Fruit fly (Drosophila melanogaster) whole organism, larva: ENCODE measurements around the gene CG9515.
A peak's percentile ranks its signal among the peaks of the same experiment; 100 is the strongest.

Source experiments
- noc ChIP-seq: fragments of 200-800 bp; sonication (Bioruptor generic); optimal IDR thresholded peaks from 3 replicates; lab custom pipeline; 2019; ENCODE audit warnings: missing biosample characterization, mild to moderate bottlenecking, missing genetic modification characterization, moderate library complexity

The CG9515 gene

dm6 chr2L:8943110-8943509, at the start of gene CG9515:
Gene CG9515 (minus strand): TSS chr2L:8943257.
- no peak for TF ChIP-seq noc (tag; lab: Kevin White, UChicago)

dm6 chr2L:8991583-8991982, 48.5 kb upstream of the CG9515 start, which contains the start of gene CG9555:
Gene CG9555 (plus strand): TSS chr2L:8991735.
- TF ChIP-seq noc (tag; lab: Kevin White, UChicago), result no peak

dm6 chr2L:8989037-8989591, 46.1 kb upstream of the CG9515 start, which contains the start of gene rost:
Gene rost (minus strand): TSS chr2L:8989539.
- TF ChIP-seq noc (tag; lab: Kevin White, UChicago), result peak; percentile 68

dm6 chr2L:8987251-8987937, 44.3 kb upstream of the CG9515 start:
- peak; percentile 96 for TF ChIP-seq noc (tag; lab: Kevin White, UChicago)

- TF ChIP-seq noc (tag; lab: Kevin White, UChicago), result peak; percentile 86
Observed at dm6 chr2L:8984614-8985318, 41.7 kb upstream of the CG9515 start, which contains the start of gene CG13101. Gene CG13101 (minus strand): TSS chr2L:8984872.

dm6 chr2L:8982584-8983302, 39.7 kb upstream of the CG9515 start:
- no peak for TF ChIP-seq noc (tag; lab: Kevin White, UChicago)

dm6 chr2L:8980359-8980758, 37.3 kb upstream of the CG9515 start, which contains the start of gene CG18662:
Gene CG18662 (plus strand): TSS chr2L:8980659.
- TF ChIP-seq noc (tag; lab: Kevin White, UChicago), result no peak

dm6 chr2L:8975328-8975727, 32.3 kb upstream of the CG9515 start, which contains the start of gene CG9541:
Gene CG9541 (minus strand): TSS chr2L:8975428.
- no peak for TF ChIP-seq noc (tag; lab: Kevin White, UChicago)

- TF ChIP-seq noc (tag; lab: Kevin White, UChicago), result no peak
Observed at dm6 chr2L:8974506-8974905, 31.4 kb upstream of the CG9515 start.

dm6 chr2L:8972905-8973304, 29.8 kb upstream of the CG9515 start:
- TF ChIP-seq noc (tag; lab: Kevin White, UChicago), result no peak

- no peak for TF ChIP-seq noc (tag; lab: Kevin White, UChicago)
Observed at dm6 chr2L:8967235-8967634, 24.2 kb upstream of the CG9515 start, which contains the start of gene CG18088. Gene CG18088 (plus strand): TSS chr2L:8967535.

- no peak for TF ChIP-seq noc (tag; lab: Kevin White, UChicago)
Observed at dm6 chr2L:8964657-8965056, 21.6 kb upstream of the CG9515 start, which contains the start of gene CG32984. Gene CG32984 (plus strand): TSS chr2L:8964957.

- TF ChIP-seq noc (tag; lab: Kevin White, UChicago), result no peak
Observed at dm6 chr2L:8962254-8962653, 19.2 kb upstream of the CG9515 start, which contains the start of the genes CG9525 and CG32985. Gene CG9525 (minus strand): TSS chr2L:8962354. Gene CG32985 (plus strand): TSS chr2L:8962533.

- TF ChIP-seq noc (tag; lab: Kevin White, UChicago), result peak; percentile 85
Observed at dm6 chr2L:8959001-8959461, 16.0 kb upstream of the CG9515 start, which contains the start of gene CG31886. Gene CG31886 (minus strand): TSS chr2L:8959051.

- peak; percentile 76 for TF ChIP-seq noc (tag; lab: Kevin White, UChicago)
Observed at dm6 chr2L:8958046-8958497, 15.0 kb upstream of the CG9515 start.
